Fruit fly (Drosophila melanogaster): ENCODE measurements around the gene obst-H.

Gene obst-H

dm6 chr3L:15508750-15509149 is 20.3 kb downstream of the obst-H start, which contains the start of gene Z600:
Gene Z600, plus strand, starts transcription at chr3L:15509061.
- TF ChIP-seq tna (GFP tag; IDR thresholded peaks at IDR 0.05; ENCODE audit: partially characterized antibody) (0 out of 2 replicates have a peak, but pooled peaks have one; percentile 14), zen (tag; optimal IDR thresholded peaks at IDR 0.05) (peak; percentile 100), CG7271 (tag; optimal IDR thresholded peaks at IDR 0.05) (peak; percentile 76), mld (GFP tag; IDR thresholded peaks at IDR 0.05; ENCODE audit: partially characterized antibody) (0 out of 3 replicates have a peak, but pooled peaks have one; percentile 16), cad (GFP tag; optimal IDR thresholded peaks at IDR 0.05) (peak; percentile 95), Dek (tag; optimal IDR thresholded peaks at IDR 0.05) (no peak), D19A (tag; optimal IDR thresholded peaks at IDR 0.05) (no peak), inv (GFP tag; IDR thresholded peaks at IDR 0.05; ENCODE audit: partially characterized antibody) (peak; percentile 21; the same call in 1 of the 2 replicates)

- TF ChIP-seq tap (tag; optimal IDR thresholded peaks at IDR 0.05) (peak; percentile 99), CG2889 (GFP tag; IDR thresholded peaks at IDR 0.05) (peak; percentile 86), Sox100B (GFP tag; optimal IDR thresholded peaks at IDR 0.05) (peak; percentile 97), CG11723 (GFP tag; optimal IDR thresholded peaks at IDR 0.05) (peak; percentile 97), vvl (GFP tag; IDR thresholded peaks at IDR 0.05) (peak; percentile 99), Nf-YB (GFP tag; optimal IDR thresholded peaks at IDR 0.05) (peak; percentile 89), Adf1 (GFP tag; IDR thresholded peaks at IDR 0.05) (peak; percentile 80), Xbp1 (GFP tag; optimal IDR thresholded peaks at IDR 0.05) (peak; percentile 97), Gug (GFP tag; IDR thresholded peaks at IDR 0.05) (peak; percentile 75), CG14014 (GFP tag; IDR thresholded peaks at IDR 0.05) (peak; percentile 96), CG1832 (GFP tag; optimal IDR thresholded peaks at IDR 0.05) (no peak), Mad (GFP tag; optimal IDR thresholded peaks at IDR 0.05) (peak; percentile 97), CTCF (GFP tag; optimal IDR thresholded peaks at IDR 0.05) (peak; percentile 71), CG18011 (GFP tag; optimal IDR thresholded peaks at IDR 0.05) (peak; percentile 91), hkb (optimal IDR thresholded peaks at IDR 0.05) (no peak), hkb (GFP tag; IDR thresholded peaks at IDR 0.05) (peak; percentile 99), mam (GFP tag; optimal IDR thresholded peaks at IDR 0.05) (peak; percentile 96), ash1 (GFP tag; optimal IDR thresholded peaks at IDR 0.05) (peak; percentile 95), NfI (GFP tag; optimal IDR thresholded peaks at IDR 0.05) (peak; percentile 98), ato (GFP tag; IDR thresholded peaks at IDR 0.05; ENCODE audit: partially characterized antibody) (no peak), CG10543 (GFP tag; optimal IDR thresholded peaks at IDR 0.05) (peak; percentile 99), CG13424 (tag; optimal IDR thresholded peaks at IDR 0.05) (peak; percentile 99), ara (GFP tag; IDR thresholded peaks at IDR 0.05) (peak; percentile 96), CG7271 (tag; optimal IDR thresholded peaks at IDR 0.05) (peak; percentile 86), pros (GFP tag; optimal IDR thresholded peaks at IDR 0.05) (peak; percentile 93), CG7963 (GFP tag; IDR thresholded peaks at IDR 0.05; ENCODE audit: partially characterized antibody) (no peak), pb (GFP tag; optimal IDR thresholded peaks at IDR 0.05) (peak; percentile 95), row (GFP tag; IDR thresholded peaks at IDR 0.05) (peak; percentile 99), Gsc (GFP tag; IDR thresholded peaks at IDR 0.05) (no peak), H15 (GFP tag; IDR thresholded peaks at IDR 0.05) (no peak; the same call in 2 of the 3 replicates), klu (GFP tag; IDR thresholded peaks at IDR 0.05) (no peak; the same call in 1 of the 2 replicates), vfl (GFP tag; optimal IDR thresholded peaks at IDR 0.05) (peak; percentile 96), CG17361 (GFP tag; IDR thresholded peaks at IDR 0.05) (peak; percentile 96), lab (GFP tag; optimal IDR thresholded peaks at IDR 0.05) (peak; percentile 99), CG8281 (tag; optimal IDR thresholded peaks at IDR 0.05) (peak; percentile 89), CG8924 (tag; optimal IDR thresholded peaks at IDR 0.05) (peak; percentile 99), yki (optimal IDR thresholded peaks at IDR 0.05) (peak; percentile 51), eve (GFP tag; optimal IDR thresholded peaks at IDR 0.05) (no peak), Bdp1 (GFP tag; optimal IDR thresholded peaks at IDR 0.05) (peak; percentile 93), dati (GFP tag; IDR thresholded peaks at IDR 0.05) (peak; percentile 87; the same call in 1 of the 2 replicates), ham (GFP tag; IDR thresholded peaks at IDR 0.05) (peak; percentile 78; the same call in 1 of the 2 replicates), CG14965 (GFP tag; optimal IDR thresholded peaks at IDR 0.05; ENCODE audit: borderline replicate concordance) (peak; percentile 84), CG4820 (GFP tag; optimal IDR thresholded peaks at IDR 0.05) (peak; percentile 100)
These were observed 20.8 kb downstream of the obst-H start, which contains the start of gene CG7841 for dm6 chr3L:15508233-15508632. Gene CG7841, minus strand, starts transcription at chr3L:15508252.

Measured in whole organism, embryonic.